Fruit fly (Drosophila melanogaster): ENCODE results near the gene Akt.

DNA sequence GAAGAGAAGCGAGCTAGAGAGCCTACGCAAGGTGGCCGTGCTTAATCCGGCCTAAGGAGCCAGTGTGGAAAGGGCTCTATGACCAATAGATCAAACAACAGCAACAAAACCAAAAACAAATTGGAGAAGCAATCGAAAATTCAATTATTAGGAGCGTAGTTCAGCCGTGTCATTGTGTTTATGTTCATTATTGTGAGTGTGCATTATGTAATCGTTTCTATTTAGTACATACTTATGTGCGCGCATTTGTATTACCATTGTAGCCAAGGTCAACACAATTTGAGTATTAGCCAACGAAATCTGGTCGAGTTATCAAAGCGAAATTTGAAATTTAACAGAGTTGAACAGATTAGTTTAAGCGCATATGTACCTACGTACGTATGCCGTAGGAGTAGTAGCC is 49.7 kb downstream of the Akt start:
- no peak for TF ChIP-seq CG2129 (GFP tag; IDR thresholded peaks at IDR 0.05; ENCODE audit: partially characterized antibody)
- no peak for TF ChIP-seq CG8944 (GFP tag; optimal IDR thresholded peaks at IDR 0.05)
- TF ChIP-seq Dip2 (GFP tag; IDR thresholded peaks at IDR 0.05) = no peak
- no peak for TF ChIP-seq en (GFP tag; optimal IDR thresholded peaks at IDR 0.05)
